Worm (Caenorhabditis elegans) whole organism, late embryonic: ENCODE results near the gene gei-15.

Experiments used
- C08G9.2 ChIP-seq: sonication (generic microtip); optimal IDR thresholded peaks from 2 replicates; lab custom pipeline; 2016; ENCODE audit warnings: mild to moderate bottlenecking, missing genetic modification characterization, moderate library complexity, missing compliant biosample characterization
- C38D4.7 ChIP-seq: fragments of 200-800 bp; sonication (Bioruptor generic); optimal IDR thresholded peaks from 2 replicates; lab custom pipeline; 2018; ENCODE audit warnings: mild to moderate bottlenecking, missing genetic modification characterization, moderate library complexity, missing compliant biosample characterization
- Y22D7AL.16 ChIP-seq: sonication (generic microtip); optimal IDR thresholded peaks from 2 replicates; lab custom pipeline; 2016; ENCODE audit warnings: missing genetic modification characterization, missing compliant biosample characterization
- ama-1 ChIP-seq: fragments of 150-350 bp; optimal IDR thresholded peaks from 2 replicates; lab custom pipeline; 2014
- ceh-14 ChIP-seq: sonication (generic microtip); optimal IDR thresholded peaks from 2 replicates; lab custom pipeline; 2016; ENCODE audit warnings: missing genotype, missing genetic modification characterization, missing compliant biosample characterization
- ceh-18 ChIP-seq: sonication (generic microtip); optimal IDR thresholded peaks from 2 replicates; lab custom pipeline; 2016; ENCODE audit warnings: missing genetic modification characterization, missing compliant biosample characterization
- ceh-19 ChIP-seq: fragments of 200-800 bp; sonication (Bioruptor generic); optimal IDR thresholded peaks from 2 replicates; lab custom pipeline; 2018; ENCODE audit warnings: mild to moderate bottlenecking, missing genetic modification characterization, missing compliant biosample characterization
- ceh-2 ChIP-seq: sonication (generic microtip); optimal IDR thresholded peaks from 2 replicates; lab custom pipeline; 2016; ENCODE audit warnings: missing genotype, missing genetic modification characterization, missing compliant biosample characterization
- ceh-24 ChIP-seq: sonication (generic microtip); optimal IDR thresholded peaks from 2 replicates; lab custom pipeline; 2016; ENCODE audit warnings: mild to moderate bottlenecking, missing genetic modification characterization, missing compliant biosample characterization
- ceh-31 ChIP-seq: sonication (generic microtip); optimal IDR thresholded peaks from 2 replicates; lab custom pipeline; 2016; ENCODE audit warnings: missing genetic modification characterization, missing compliant biosample characterization
- ceh-34 ChIP-seq: sonication (generic microtip); optimal IDR thresholded peaks from 2 replicates; lab custom pipeline; 2016; ENCODE audit warnings: mild to moderate bottlenecking, missing genetic modification characterization, missing compliant biosample characterization
- ceh-48 ChIP-seq: sonication (generic microtip); optimal IDR thresholded peaks from 2 replicates; lab custom pipeline; 2016; ENCODE audit warnings: missing genetic modification characterization, inconsistent platforms, missing compliant biosample characterization
- ceh-6 ChIP-seq: fragments of 200-800 bp; sonication (Bioruptor generic); optimal IDR thresholded peaks from 2 replicates; lab custom pipeline; 2018; ENCODE audit warnings: mild to moderate bottlenecking, missing genetic modification characterization, missing compliant biosample characterization
- che-1 ChIP-seq: sonication (generic microtip); optimal IDR thresholded peaks from 2 replicates; lab custom pipeline; 2016; ENCODE audit warnings: mild to moderate bottlenecking, missing genetic modification characterization, missing compliant biosample characterization
- dmd-4 ChIP-seq: sonication (generic microtip); optimal IDR thresholded peaks from 2 replicates; lab custom pipeline; 2016; ENCODE audit warnings: borderline replicate concordance, missing genetic modification characterization, missing compliant biosample characterization
- elt-2 ChIP-seq: sonication (generic microtip); optimal IDR thresholded peaks from 2 replicates; lab custom pipeline; 2016; ENCODE audit warnings: missing genetic modification reagents, missing genetic modification characterization, missing compliant biosample characterization
- ets-4 ChIP-seq: sonication (generic microtip); optimal IDR thresholded peaks from 2 replicates; lab custom pipeline; 2016; ENCODE audit warnings: missing genetic modification characterization, missing compliant biosample characterization
- eyg-1 ChIP-seq: sonication (generic microtip); optimal IDR thresholded peaks from 2 replicates; lab custom pipeline; 2016; ENCODE audit warnings: missing genotype, missing genetic modification characterization, missing compliant biosample characterization
- fkh-10 ChIP-seq: fragments of 150-350 bp; optimal IDR thresholded peaks from 2 replicates; lab custom pipeline; 2014; ENCODE audit warnings: missing biosample characterization, missing genetic modification reagents, missing genetic modification characterization
- fkh-6 ChIP-seq: sonication (generic microtip); optimal IDR thresholded peaks from 2 replicates; lab custom pipeline; 2016; ENCODE audit warnings: missing genetic modification characterization, missing compliant biosample characterization
- gmeb-2 ChIP-seq: sonication (generic microtip); optimal IDR thresholded peaks from 2 replicates; lab custom pipeline; 2016; ENCODE audit warnings: missing genetic modification characterization, inconsistent platforms, missing compliant biosample characterization
- hlh-13 ChIP-seq: fragments of 200-800 bp; sonication (Bioruptor generic); optimal IDR thresholded peaks from 2 replicates; lab custom pipeline; 2018; ENCODE audit warnings: mild to moderate bottlenecking, missing genetic modification characterization, missing compliant biosample characterization
- hlh-15 ChIP-seq: sonication (generic microtip); optimal IDR thresholded peaks from 2 replicates; lab custom pipeline; 2016; ENCODE audit warnings: missing genetic modification characterization, missing compliant biosample characterization
- hlh-30 ChIP-seq: sonication (generic microtip); optimal IDR thresholded peaks from 2 replicates; lab custom pipeline; 2017; ENCODE audit warnings: antibody characterized with exemption, missing genetic modification characterization, missing compliant biosample characterization; ENCODE audit not compliant: insufficient read depth
- hlh-6 ChIP-seq: sonication (generic microtip); optimal IDR thresholded peaks from 2 replicates; lab custom pipeline; 2016; ENCODE audit warnings: missing genotype, missing genetic modification characterization, missing compliant biosample characterization
- hlh-8 ChIP-seq: sonication (generic microtip); optimal IDR thresholded peaks from 2 replicates; lab custom pipeline; 2016; ENCODE audit warnings: missing genotype, missing genetic modification characterization, missing compliant biosample characterization
- madf-2 ChIP-seq: sonication (generic microtip); optimal IDR thresholded peaks from 2 replicates; lab custom pipeline; 2017; ENCODE audit warnings: missing genetic modification characterization, missing compliant biosample characterization
- nfya-1 ChIP-seq: sonication (generic microtip); optimal IDR thresholded peaks from 2 replicates; lab custom pipeline; 2017; ENCODE audit warnings: missing genetic modification characterization, mild to moderate bottlenecking, missing compliant biosample characterization, antibody characterized with exemption, moderate library complexity
- nhr-11 ChIP-seq: fragments of 150-350 bp; optimal IDR thresholded peaks from 2 replicates; lab custom pipeline; 2014; ENCODE audit warnings: missing biosample characterization, missing genetic modification characterization
- nhr-232 ChIP-seq: sonication (generic microtip); optimal IDR thresholded peaks from 2 replicates; lab custom pipeline; 2016; ENCODE audit warnings: missing genetic modification characterization, missing compliant biosample characterization
- odd-2 ChIP-seq: sonication (generic microtip); optimal IDR thresholded peaks from 2 replicates; lab custom pipeline; 2017; ENCODE audit warnings: antibody characterized with exemption, mild to moderate bottlenecking, missing genetic modification characterization, missing compliant biosample characterization
- pag-3 ChIP-seq: sonication (generic microtip); optimal IDR thresholded peaks from 2 replicates; lab custom pipeline; 2016; ENCODE audit warnings: missing compliant biosample characterization, missing genetic modification characterization, borderline replicate concordance
- pqm-1 ChIP-seq: sonication (generic microtip); optimal IDR thresholded peaks from 2 replicates; lab custom pipeline; 2016; ENCODE audit warnings: missing genetic modification characterization, missing compliant biosample characterization
- pros-1 ChIP-seq: fragments of 150-350 bp; optimal IDR thresholded peaks from 2 replicates; lab custom pipeline; 2014; ENCODE audit warnings: missing biosample characterization, missing genetic modification reagents, missing genetic modification characterization
- rnt-1 ChIP-seq: sonication (generic microtip); optimal IDR thresholded peaks from 2 replicates; lab custom pipeline; 2016; ENCODE audit warnings: missing genetic modification characterization, missing compliant biosample characterization
- sdc-2 ChIP-seq: sonication (generic microtip); optimal IDR thresholded peaks from 2 replicates; lab custom pipeline; 2016; ENCODE audit warnings: missing genotype, missing genetic modification characterization, missing compliant biosample characterization
- sox-2 ChIP-seq: fragments of 200-800 bp; sonication (Bioruptor generic); IDR thresholded peaks from 2 replicates; pipeline ENCODE4 v1.3.6; 2022; ENCODE audit warnings: missing genetic modification reagents, missing genetic modification characterization, missing compliant biosample characterization
- sox-4 ChIP-seq: sonication (generic microtip); optimal IDR thresholded peaks from 2 replicates; lab custom pipeline; 2017; ENCODE audit warnings: mild to moderate bottlenecking, missing genetic modification characterization, inconsistent platforms, missing compliant biosample characterization
- tbx-2 ChIP-seq: sonication (generic microtip); optimal IDR thresholded peaks from 2 replicates; lab custom pipeline; 2016; ENCODE audit warnings: missing genetic modification characterization, missing compliant biosample characterization
- tbx-7 ChIP-seq: sonication (generic microtip); optimal IDR thresholded peaks from 2 replicates; lab custom pipeline; 2016; ENCODE audit warnings: missing genotype, missing genetic modification characterization, missing compliant biosample characterization
- ttx-3 ChIP-seq: sonication (generic microtip); optimal IDR thresholded peaks from 2 replicates; lab custom pipeline; 2016; ENCODE audit warnings: missing genetic modification reagents, missing genetic modification characterization, missing compliant biosample characterization
- unc-3 ChIP-seq, 2 experiments: fragments of 200-800 bp in 1 of 2; sonication (Bioruptor generic) in 1 of 2; sonication (generic microtip) in 1 of 2; conservative IDR thresholded peaks in 1 of 2; optimal IDR thresholded peaks in 1 of 2; 2 replicates each; pipeline versions ENCODE4 v1.3.6 to Lab custom; 2016 to 2022; ENCODE audit warnings: missing compliant biosample characterization in 2 of 2, missing genetic modification characterization in 2 of 2, missing genetic modification reagents in 1 of 2
- unc-42 ChIP-seq: sonication (generic microtip); optimal IDR thresholded peaks from 2 replicates; lab custom pipeline; 2016; ENCODE audit warnings: missing genotype, missing genetic modification characterization, missing compliant biosample characterization
- unc-55 ChIP-seq: sonication (generic microtip); optimal IDR thresholded peaks from 2 replicates; lab custom pipeline; 2017; ENCODE audit warnings: missing biosample characterization, missing genetic modification reagents, missing genetic modification characterization
- zip-5 ChIP-seq: sonication (generic microtip); optimal IDR thresholded peaks from 2 replicates; lab custom pipeline; 2016; ENCODE audit warnings: missing genetic modification characterization, missing compliant biosample characterization
- ztf-16 ChIP-seq: sonication (generic microtip); optimal IDR thresholded peaks from 2 replicates; lab custom pipeline; 2017; ENCODE audit warnings: missing genetic modification characterization, missing compliant biosample characterization

The gei-15 gene

DNA sequence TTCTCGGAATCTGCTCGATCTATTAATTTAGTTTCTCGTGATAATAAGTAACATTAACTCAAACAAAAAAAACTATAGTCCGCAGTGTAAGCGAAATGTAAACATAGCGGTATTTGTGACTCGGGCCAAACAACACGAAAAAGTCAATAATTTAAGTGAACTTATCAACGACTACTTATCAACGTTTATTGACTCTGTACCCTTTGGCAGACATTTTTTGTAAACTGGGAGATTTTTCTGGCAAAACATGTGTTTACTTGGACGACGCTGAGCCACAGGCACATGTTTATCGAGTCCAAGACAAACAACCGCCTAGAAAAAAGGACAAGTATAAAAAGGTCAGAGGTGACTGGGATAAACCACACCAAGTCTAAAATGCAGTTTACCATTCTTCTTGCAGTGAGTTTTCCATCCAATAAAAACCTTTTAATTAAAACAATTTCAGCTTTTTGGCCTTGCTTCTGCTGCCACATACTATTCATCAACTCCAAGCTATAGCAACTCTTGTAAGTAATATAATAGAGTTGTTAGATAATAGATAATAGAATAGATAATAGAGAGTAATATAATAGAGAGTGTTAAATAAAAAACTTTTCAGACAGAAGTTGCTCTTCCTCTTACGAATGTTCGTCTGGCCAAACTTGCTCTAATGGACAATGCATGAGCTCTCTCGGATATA is 21.5 kb upstream of the gei-15 start, which contains the start of gene C53B7.3:
TSS of gene C53B7.3 (plus strand) at position 362 of the 679 bp plus-strand sequence.
- TF ChIP-seq nhr-11 (tag; lab: Kevin White, UChicago) (no peak), ceh-6 (GFP tag; lab: Kevin White, UChicago) (no peak), ztf-16 (tag; lab: Kevin White, UChicago) (no peak), hlh-6 (no peak), madf-2 (no peak), fkh-10 (GFP tag; lab: Kevin White, UChicago) (no peak), hlh-30 (tag; lab: Kevin White, UChicago) (no peak), elt-2 (tag; lab: Kevin White, UChicago) (no peak), ceh-2 (no peak), nfya-1 (tag; lab: Kevin White, UChicago) (no peak), hlh-13 (GFP tag; lab: Kevin White, UChicago) (no peak), tbx-7 (tag; lab: Kevin White, UChicago) (no peak)

- TF ChIP-seq dmd-4 (tag; lab: Kevin White, UChicago) (no peak), Y22D7AL.16 (no peak), pqm-1 (no peak), pag-3 (tag; lab: Kevin White, UChicago) (no peak), che-1 (tag; lab: Kevin White, UChicago) (no peak), sox-4 (tag; lab: Kevin White, UChicago) (no peak), ceh-24 (tag; lab: Kevin White, UChicago) (no peak), pros-1 (tag; lab: Kevin White, UChicago) (no peak), C38D4.7 (no peak), gmeb-2 (no peak), ceh-31 (peak; percentile 50), tbx-2 (tag; lab: Kevin White, UChicago) (no peak), fkh-6 (tag; lab: Kevin White, UChicago) (no peak), ceh-18 (tag; lab: Kevin White, UChicago) (peak; percentile 20), nfya-1 (tag; lab: Kevin White, UChicago) (peak; percentile 61), ceh-2 (no peak), sox-2 (GFP tag; lab: Robert Waterston, UW) (no peak), elt-2 (tag; lab: Kevin White, UChicago) (peak; percentile 3), hlh-15 (tag; lab: Kevin White, UChicago) (no peak), ets-4 (tag; lab: Kevin White, UChicago) (peak; percentile 24), hlh-13 (GFP tag; lab: Kevin White, UChicago) (no peak), ceh-34 (tag; lab: Kevin White, UChicago) (peak; percentile 22), unc-42 (tag; lab: Kevin White, UChicago) (peak; percentile 21), C08G9.2 (tag; lab: Kevin White, UChicago) (no peak), eyg-1 (no peak), ceh-48 (tag; lab: Kevin White, UChicago) (peak; percentile 76), odd-2 (no peak), unc-3 (GFP tag; conservative IDR thresholded peaks at IDR 0.05; lab: Robert Waterston, UW) (no peak), unc-3 (tag; optimal IDR thresholded peaks at IDR 0.05; lab: Kevin White, UChicago) (no peak), ztf-16 (tag; lab: Kevin White, UChicago) (no peak), sdc-2 (tag; lab: Kevin White, UChicago) (no peak), hlh-8 (tag; lab: Kevin White, UChicago) (no peak), ama-1 (no peak), zip-5 (tag; lab: Kevin White, UChicago) (no peak), nhr-232 (no peak), ceh-19 (GFP tag; lab: Kevin White, UChicago) (no peak), unc-55 (GFP tag; lab: Kevin White, UChicago) (no peak), rnt-1 (tag; lab: Kevin White, UChicago) (no peak), tbx-7 (tag; lab: Kevin White, UChicago) (no peak), ttx-3 (no peak), ceh-14 (tag; lab: Kevin White, UChicago) (no peak)
Measured at ce11 chrX:6840670-6841308, 17.7 kb upstream of the gei-15 start, which contains the start of the genes glr-6 and asg-2. TSS of gene glr-6 (minus strand) at chrX:6840720. TSS of gene asg-2 (plus strand) at chrX:6841258.
